Fruit fly (Drosophila melanogaster) whole organism, pupa: ENCODE data around the gene CG14664.

Source experiments
- CG10348 ChIP-seq: fragments of 200-800 bp; sonication (Bioruptor generic); IDR thresholded peaks from 2 replicates; pipeline ENCODE4 v1.3.6; 2022; ENCODE audit warnings: missing biosample characterization, missing genetic modification characterization
- CG12605 ChIP-seq: fragments of 200-800 bp; sonication (Bioruptor generic); IDR thresholded peaks from 2 replicates; pipeline ENCODE4 v1.3.6; 2022; ENCODE audit warnings: missing biosample characterization, missing genetic modification characterization
- CG13204 ChIP-seq: fragments of 200-800 bp; sonication (Bioruptor generic); optimal IDR thresholded peaks from 2 replicates; lab custom pipeline; 2018; ENCODE audit warnings: missing biosample characterization, mild to moderate bottlenecking, missing genetic modification characterization, moderate library complexity
- CG14655 ChIP-seq: fragments of 200-800 bp; sonication (Bioruptor generic); optimal IDR thresholded peaks from 3 replicates; lab custom pipeline; 2017; ENCODE audit warnings: mild to moderate bottlenecking, missing biosample characterization, missing genetic modification reagents, missing genetic modification characterization
- CG15710 ChIP-seq: fragments of 200-800 bp; sonication (Bioruptor generic); optimal IDR thresholded peaks from 2 replicates; lab custom pipeline; 2018; ENCODE audit warnings: missing biosample characterization, mild to moderate bottlenecking, missing genetic modification characterization, moderate library complexity
- CG17806 ChIP-seq: fragments of 200-800 bp; sonication (Bioruptor generic); optimal IDR thresholded peaks from 2 replicates; lab custom pipeline; 2018; ENCODE audit warnings: missing biosample characterization, mild to moderate bottlenecking, missing genetic modification characterization, moderate library complexity
- CG32121 ChIP-seq: fragments of 200-800 bp; sonication (Bioruptor generic); IDR thresholded peaks from 2 replicates; pipeline ENCODE4 v1.3.6; 2022; ENCODE audit warnings: missing biosample characterization, missing genetic modification characterization
- CG34367 ChIP-seq: fragments of 200-800 bp; sonication (Bioruptor generic); optimal IDR thresholded peaks from 2 replicates; lab custom pipeline; 2018; ENCODE audit warnings: missing biosample characterization, mild to moderate bottlenecking, missing genetic modification characterization
- CG4496 ChIP-seq: fragments of 200-800 bp; sonication (Bioruptor generic); IDR thresholded peaks from 3 replicates; pipeline ENCODE4 v1.3.6; 2022; ENCODE audit warnings: missing biosample characterization, missing genetic modification characterization
- CG8159 ChIP-seq: fragments of 200-800 bp; sonication (Bioruptor generic); optimal IDR thresholded peaks from 3 replicates; lab custom pipeline; 2018; ENCODE audit warnings: missing biosample characterization, mild to moderate bottlenecking, missing genetic modification characterization, moderate library complexity
- CG8301 ChIP-seq: fragments of 200-800 bp; sonication (Bioruptor generic); optimal IDR thresholded peaks from 2 replicates; lab custom pipeline; 2018; ENCODE audit warnings: missing biosample characterization, mild to moderate bottlenecking, missing genetic modification characterization
- CG9948 ChIP-seq: fragments of 200-800 bp; sonication (Bioruptor generic); optimal IDR thresholded peaks from 2 replicates; lab custom pipeline; 2018; ENCODE audit warnings: missing biosample characterization, mild to moderate bottlenecking, missing genetic modification characterization, moderate library complexity
- D1 ChIP-seq: fragments of 200-800 bp; sonication (Bioruptor generic); optimal IDR thresholded peaks from 2 replicates; lab custom pipeline; 2018; ENCODE audit warnings: missing biosample characterization, mild to moderate bottlenecking, missing genetic modification characterization, moderate library complexity
- EcR ChIP-seq: fragments of 200-800 bp; sonication (Bioruptor generic); optimal IDR thresholded peaks from 3 replicates; lab custom pipeline; 2019; ENCODE audit warnings: missing biosample characterization, missing genetic modification characterization, mild to moderate bottlenecking, moderate library complexity, missing genetic modification reagents
- Ets98B ChIP-seq: fragments of 200-800 bp; sonication (Bioruptor generic); IDR thresholded peaks from 2 replicates; pipeline ENCODE4 v1.3.6; 2022; ENCODE audit warnings: missing biosample characterization, missing genetic modification characterization
- Pif1A ChIP-seq: fragments of 200-800 bp; sonication (Bioruptor generic); optimal IDR thresholded peaks from 3 replicates; lab custom pipeline; 2016; ENCODE audit warnings: missing biosample characterization, missing genetic modification characterization
- Pif1B ChIP-seq: fragments of 200-800 bp; sonication (Bioruptor generic); optimal IDR thresholded peaks from 3 replicates; lab custom pipeline; 2016; ENCODE audit warnings: missing biosample characterization, missing genetic modification characterization
- Snoo ChIP-seq: fragments of 200-800 bp; sonication (Bioruptor generic); optimal IDR thresholded peaks from 3 replicates; lab custom pipeline; 2017; ENCODE audit warnings: missing biosample characterization, mild to moderate bottlenecking, missing genetic modification characterization, inconsistent platforms
- fd96Ca ChIP-seq: fragments of 200-800 bp; sonication (Bioruptor generic); IDR thresholded peaks from 3 replicates; pipeline ENCODE4 v1.3.6; 2022; ENCODE audit warnings: missing biosample characterization, missing genetic modification characterization
- gl ChIP-seq: fragments of 200-800 bp; sonication (Bioruptor generic); optimal IDR thresholded peaks from 2 replicates; lab custom pipeline; 2018; ENCODE audit warnings: missing biosample characterization, mild to moderate bottlenecking, missing genetic modification characterization
- rn ChIP-seq: fragments of 200-800 bp; sonication (Bioruptor generic); IDR thresholded peaks from 2 replicates; pipeline ENCODE4 v1.3.6; 2022; ENCODE audit warnings: missing biosample characterization, missing genetic modification characterization

Gene CG14664

dm6 chr3R:5211401-5211800, 12.5 kb upstream of the CG14664 start:
- no peak for TF ChIP-seq Ets98B

DNA sequence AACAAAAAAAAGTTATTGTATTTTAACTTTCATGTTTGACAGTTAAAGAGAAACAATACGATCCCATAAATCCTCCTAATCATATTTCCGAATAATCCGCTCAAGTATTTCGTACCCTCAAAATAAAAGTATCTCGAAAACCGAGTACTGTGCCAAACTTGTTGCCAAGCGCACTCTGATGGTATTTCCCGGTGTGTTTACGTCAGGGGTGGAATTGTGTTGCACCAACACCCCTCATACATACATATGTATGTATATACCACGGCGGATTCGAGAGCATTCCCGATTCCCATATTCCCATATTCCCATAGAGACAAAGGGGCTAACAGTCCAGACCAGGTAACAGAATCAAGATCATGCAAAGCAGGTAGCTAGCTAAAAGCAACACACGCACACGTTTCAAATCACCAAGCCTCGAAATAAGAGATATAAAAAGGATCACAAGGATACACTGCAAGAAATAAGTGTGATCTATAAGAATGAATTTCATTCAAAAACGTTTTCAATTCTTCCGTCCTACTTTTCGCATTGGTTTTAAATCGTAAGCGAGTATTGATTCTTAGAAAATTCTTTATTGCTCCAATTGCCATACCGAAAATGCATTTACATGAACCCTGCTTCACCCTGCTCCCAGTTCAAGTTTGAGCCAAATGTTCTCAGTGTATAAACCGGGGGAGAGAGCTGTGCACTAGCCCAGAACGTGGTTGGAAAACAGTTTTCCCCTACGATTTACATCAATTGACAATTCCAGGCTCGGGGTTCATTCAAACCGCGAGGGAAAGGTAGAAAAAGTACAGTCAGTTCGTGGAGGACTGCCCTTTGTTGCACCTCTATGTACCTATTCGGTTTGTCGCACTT, 11.8 kb upstream of the CG14664 start:
- TF ChIP-seq gl (tag; lab: Kevin White, UChicago) (peak; percentile 45), CG17806 (tag; lab: Kevin White, UChicago) (peak; percentile 72), CG14655 (GFP tag; lab: Kevin White, UChicago) (peak; percentile 63), EcR (GFP tag; lab: Kevin White, UChicago) (no peak), CG8159 (tag; lab: Kevin White, UChicago) (peak; percentile 70), CG10348 (GFP tag; lab: Robert Waterston, UW) (no peak), CG13204 (peak; percentile 19), CG12605 (GFP tag; lab: Robert Waterston, UW) (no peak), Pif1B (GFP tag; lab: Kevin White, UChicago) (peak; percentile 21), Pif1A (peak; percentile 65), Ets98B (no peak), CG34367 (tag; lab: Kevin White, UChicago) (peak; percentile 46), CG9948 (peak; percentile 73), CG4496 (GFP tag; lab: Robert Waterston, UW) (peak; percentile 48; the same call in 1 of the 3 replicates), Snoo (no peak), CG15710 (tag; lab: Kevin White, UChicago) (peak; percentile 52), rn (GFP tag; lab: Robert Waterston, UW) (no peak), D1 (no peak), fd96Ca (GFP tag; lab: Robert Waterston, UW) (peak; percentile 55; the same call in 2 of the 3 replicates), CG32121 (no peak), CG8301 (tag; lab: Kevin White, UChicago) (peak; percentile 53)
- TF ChIP-seq, all 21 proteins: peak for 13

DNA sequence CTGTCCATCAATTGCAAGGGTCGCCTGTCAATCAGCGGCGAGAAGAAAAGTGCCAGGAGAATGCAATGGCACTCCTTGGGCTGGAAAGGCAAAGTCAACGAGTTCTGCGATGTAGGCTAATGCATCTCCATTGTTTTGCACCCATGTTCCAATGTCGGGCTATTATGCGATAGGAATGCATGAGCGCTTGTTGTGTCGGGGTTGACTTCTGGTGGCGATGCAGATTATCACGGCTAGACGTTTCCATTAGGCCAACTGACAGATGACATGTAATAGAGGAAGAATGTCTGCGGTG, 11.2 kb upstream of the CG14664 start:
- no peak for TF ChIP-seq Pif1A
- TF ChIP-seq fd96Ca (GFP tag; lab: Robert Waterston, UW) = no peak
- TF ChIP-seq CG17806 (tag; lab: Kevin White, UChicago) = no peak
- no peak for TF ChIP-seq EcR (GFP tag; lab: Kevin White, UChicago)
- TF ChIP-seq gl (tag; lab: Kevin White, UChicago) = no peak
- TF ChIP-seq D1 = no peak
- TF ChIP-seq CG15710 (tag; lab: Kevin White, UChicago) = no peak
- no peak for TF ChIP-seq CG4496 (GFP tag; lab: Robert Waterston, UW)

- TF ChIP-seq CG13204 (peak; percentile 86), Ets98B (peak; percentile 34; the same call in 1 of the 2 replicates), rn (GFP tag; lab: Robert Waterston, UW) (no peak), CG32121 (no peak), CG34367 (tag; lab: Kevin White, UChicago) (no peak), CG9948 (no peak), CG14655 (GFP tag; lab: Kevin White, UChicago) (no peak), CG17806 (tag; lab: Kevin White, UChicago) (no peak), CG10348 (GFP tag; lab: Robert Waterston, UW) (no peak), CG4496 (GFP tag; lab: Robert Waterston, UW) (no peak), CG8159 (tag; lab: Kevin White, UChicago) (no peak), Pif1A (no peak), Snoo (no peak), CG8301 (tag; lab: Kevin White, UChicago) (no peak), Pif1B (GFP tag; lab: Kevin White, UChicago) (no peak), CG15710 (tag; lab: Kevin White, UChicago) (no peak), fd96Ca (GFP tag; lab: Robert Waterston, UW) (no peak), D1 (no peak), EcR (GFP tag; lab: Kevin White, UChicago) (peak; percentile 63), CG12605 (GFP tag; lab: Robert Waterston, UW) (no peak), gl (tag; lab: Kevin White, UChicago) (peak; percentile 13)
Observed at dm6 chr3R:5213309-5213708, 10.6 kb upstream of the CG14664 start.

DNA sequence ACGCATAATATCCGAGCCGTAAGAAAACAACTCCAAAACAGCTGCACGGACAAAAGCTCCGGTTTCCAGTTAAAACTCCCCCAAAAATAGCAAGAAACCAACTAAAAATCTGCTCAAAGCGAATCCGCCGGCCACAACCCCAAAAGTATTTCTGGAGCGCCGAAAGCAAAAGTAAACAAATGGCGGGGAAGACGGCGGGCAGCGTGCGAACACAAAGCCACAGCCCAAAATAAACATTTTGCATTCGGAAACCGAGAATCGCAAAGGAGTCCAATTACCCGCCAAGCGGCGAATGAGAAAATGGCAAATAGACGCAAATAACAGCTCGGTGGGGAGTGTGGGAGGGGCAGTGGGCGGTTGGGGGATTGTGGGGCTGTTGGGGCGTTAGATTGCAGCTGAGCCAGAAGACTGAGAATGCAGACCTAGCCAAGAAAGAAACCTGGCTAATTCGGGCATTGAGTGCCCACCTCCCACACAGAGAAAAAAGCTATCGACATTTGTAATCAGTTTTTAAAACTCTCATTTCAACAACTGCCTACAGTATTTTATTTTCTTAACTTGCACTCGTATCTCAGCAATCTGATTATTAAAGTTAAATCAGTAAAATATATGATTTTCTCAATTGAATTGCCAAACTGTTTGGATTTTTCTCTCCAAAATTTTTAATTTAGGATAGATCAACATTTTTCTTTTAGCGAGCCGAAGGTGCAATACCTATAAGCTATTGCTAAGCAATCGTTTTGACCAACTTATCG, 9.6 kb upstream of the CG14664 start:
- TF ChIP-seq CG4496 (GFP tag; lab: Robert Waterston, UW) (0 out of 3 replicates have a peak, but pooled peaks have one; percentile 33), CG13204 (no peak), CG8301 (tag; lab: Kevin White, UChicago) (peak; percentile 43), D1 (no peak), Snoo (no peak), CG12605 (GFP tag; lab: Robert Waterston, UW) (no peak; the same call in 1 of the 2 replicates), Pif1B (GFP tag; lab: Kevin White, UChicago) (no peak), fd96Ca (GFP tag; lab: Robert Waterston, UW) (0 out of 3 replicates have a peak, but pooled peaks have one; percentile 34), EcR (GFP tag; lab: Kevin White, UChicago) (no peak), CG14655 (GFP tag; lab: Kevin White, UChicago) (peak; percentile 51), CG9948 (no peak), Ets98B (peak; percentile 23; the same call in 1 of the 2 replicates), Pif1A (no peak), CG34367 (tag; lab: Kevin White, UChicago) (no peak)
